Worm (Caenorhabditis elegans) whole organism, late embryonic: ENCODE measurements around the gene C14F11.4.

Experiments used
- C08G9.2 ChIP-seq: sonication (generic microtip); optimal IDR thresholded peaks from 2 replicates; lab custom pipeline; 2016; ENCODE audit warnings: mild to moderate bottlenecking, missing genetic modification characterization, moderate library complexity, missing compliant biosample characterization
- C38D4.7 ChIP-seq: fragments of 200-800 bp; sonication (Bioruptor generic); optimal IDR thresholded peaks from 2 replicates; lab custom pipeline; 2018; ENCODE audit warnings: mild to moderate bottlenecking, missing genetic modification characterization, moderate library complexity, missing compliant biosample characterization
- ama-1 ChIP-seq: fragments of 150-350 bp; optimal IDR thresholded peaks from 2 replicates; lab custom pipeline; 2014
- ceh-30 ChIP-seq: fragments of 150-350 bp; optimal IDR thresholded peaks from 2 replicates; lab custom pipeline; 2014; ENCODE audit warnings: missing biosample characterization, missing genetic modification characterization
- ceh-48 ChIP-seq: sonication (generic microtip); optimal IDR thresholded peaks from 2 replicates; lab custom pipeline; 2016; ENCODE audit warnings: missing genetic modification characterization, inconsistent platforms, missing compliant biosample characterization
- ceh-6 ChIP-seq: fragments of 200-800 bp; sonication (Bioruptor generic); optimal IDR thresholded peaks from 2 replicates; lab custom pipeline; 2018; ENCODE audit warnings: mild to moderate bottlenecking, missing genetic modification characterization, missing compliant biosample characterization
- elt-4 ChIP-seq: sonication (generic microtip); optimal IDR thresholded peaks from 2 replicates; lab custom pipeline; 2016; ENCODE audit warnings: missing genetic modification characterization, missing compliant biosample characterization
- eyg-1 ChIP-seq: sonication (generic microtip); optimal IDR thresholded peaks from 2 replicates; lab custom pipeline; 2016; ENCODE audit warnings: missing genotype, missing genetic modification characterization, missing compliant biosample characterization
- hlh-6 ChIP-seq: sonication (generic microtip); optimal IDR thresholded peaks from 2 replicates; lab custom pipeline; 2016; ENCODE audit warnings: missing genotype, missing genetic modification characterization, missing compliant biosample characterization
- nhr-232 ChIP-seq: sonication (generic microtip); optimal IDR thresholded peaks from 2 replicates; lab custom pipeline; 2016; ENCODE audit warnings: missing genetic modification characterization, missing compliant biosample characterization
- odd-2 ChIP-seq: sonication (generic microtip); optimal IDR thresholded peaks from 2 replicates; lab custom pipeline; 2017; ENCODE audit warnings: antibody characterized with exemption, mild to moderate bottlenecking, missing genetic modification characterization, missing compliant biosample characterization
- sox-4 ChIP-seq: sonication (generic microtip); optimal IDR thresholded peaks from 2 replicates; lab custom pipeline; 2017; ENCODE audit warnings: mild to moderate bottlenecking, missing genetic modification characterization, inconsistent platforms, missing compliant biosample characterization
- syd-9 ChIP-seq: sonication (generic microtip); optimal IDR thresholded peaks from 2 replicates; lab custom pipeline; 2016; ENCODE audit warnings: mild to moderate bottlenecking, missing genetic modification characterization, moderate library complexity, missing compliant biosample characterization
- unc-42 ChIP-seq: sonication (generic microtip); optimal IDR thresholded peaks from 2 replicates; lab custom pipeline; 2016; ENCODE audit warnings: missing genotype, missing genetic modification characterization, missing compliant biosample characterization

Gene C14F11.4

DNA sequence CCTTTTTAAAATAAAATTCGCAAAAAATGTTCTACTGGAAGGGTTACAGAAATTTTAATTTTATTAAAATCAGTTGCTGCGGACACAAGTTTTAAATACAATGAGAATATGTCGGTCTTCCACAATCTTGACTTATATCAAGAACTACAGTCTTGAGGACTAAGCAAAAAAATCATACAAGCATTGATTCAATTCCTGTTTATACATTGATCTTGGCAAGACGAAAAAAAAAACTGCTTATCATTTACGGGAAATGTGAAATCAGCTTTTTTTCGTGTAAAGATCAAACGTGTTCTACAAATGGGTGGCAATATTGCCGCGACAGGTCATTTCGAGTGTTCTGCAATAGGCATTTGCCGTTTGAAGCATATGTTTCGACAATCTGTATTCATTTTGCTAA is 48.1 kb downstream of the C14F11.4 start, which contains the start of gene T13C5.2:
Gene T13C5.2 (plus strand): TSS at position 301 of the 400 bp plus-strand sequence.
- TF ChIP-seq ama-1 (no peak), eyg-1 (tag; lab: Kevin White, UChicago) (no peak), hlh-6 (tag; lab: Kevin White, UChicago) (no peak), elt-4 (tag; lab: Kevin White, UChicago) (no peak), C38D4.7 (no peak), nhr-232 (tag; lab: Kevin White, UChicago) (no peak), ceh-30 (tag; lab: Kevin White, UChicago) (no peak), odd-2 (tag; lab: Kevin White, UChicago) (no peak), sox-4 (tag; lab: Kevin White, UChicago) (no peak), syd-9 (tag; lab: Kevin White, UChicago) (no peak), C08G9.2 (no peak), ceh-6 (no peak), ceh-48 (tag; lab: Kevin White, UChicago) (no peak), unc-42 (tag; lab: Kevin White, UChicago) (no peak)
